Worm (Caenorhabditis elegans) whole organism, L3 larva: ENCODE measurements around the gene abt-1.

Source experiments
- ZK546.5 ChIP-seq: sonication (generic microtip); optimal IDR thresholded peaks from 2 replicates; lab custom pipeline; 2017; ENCODE audit warnings: missing biosample characterization, missing genetic modification characterization
- ceh-16 ChIP-seq: sonication (generic microtip); optimal IDR thresholded peaks from 2 replicates; lab custom pipeline; 2017; ENCODE audit warnings: missing biosample characterization, missing genetic modification characterization
- nfya-1 ChIP-seq: sonication (generic microtip); optimal IDR thresholded peaks from 2 replicates; lab custom pipeline; 2017; ENCODE audit warnings: missing genetic modification characterization, mild to moderate bottlenecking, missing compliant biosample characterization, antibody characterized with exemption, moderate library complexity; ENCODE audit not compliant: insufficient read depth
- nhr-11 ChIP-seq: fragments of 150-350 bp; optimal IDR thresholded peaks from 2 replicates; lab custom pipeline; 2014; ENCODE audit warnings: missing biosample characterization, missing genetic modification characterization
- nhr-77 ChIP-seq: fragments of 150-350 bp; optimal IDR thresholded peaks from 2 replicates; lab custom pipeline; 2014; ENCODE audit warnings: missing biosample characterization, missing genetic modification characterization
- skn-1 ChIP-seq: fragments of 150-350 bp; optimal IDR thresholded peaks from 2 replicates; lab custom pipeline; 2014; ENCODE audit warnings: missing biosample characterization, missing genetic modification characterization
- unc-62 ChIP-seq: fragments of 150-350 bp; sonication (generic microtip); optimal IDR thresholded peaks from 4 replicates; lab custom pipeline; 2014; ENCODE audit warnings: missing biosample characterization, missing genetic modification reagents, missing genetic modification characterization

ce11 chrIV:10191498-10191897 lies 23.2 kb downstream of the abt-1 start:
- no peak for TF ChIP-seq nfya-1 (tag; lab: Kevin White, UChicago)
- no peak for TF ChIP-seq skn-1 (tag; lab: Kevin White, UChicago)
- no peak for TF ChIP-seq unc-62 (GFP tag; lab: Kevin White, UChicago)
- no peak for TF ChIP-seq ceh-16 (tag; lab: Kevin White, UChicago)
- TF ChIP-seq ZK546.5 (tag; lab: Kevin White, UChicago) = no peak
- no peak for TF ChIP-seq nhr-77
- no peak for TF ChIP-seq nhr-11 (tag; lab: Kevin White, UChicago)
